Worm (Caenorhabditis elegans) whole organism, young adult: Measurements from ENCODE around the gene egl-26.

Experiments
- F37B4.10 ChIP-seq: fragments of 200-800 bp; sonication (Bioruptor generic); IDR thresholded peaks from 2 replicates; pipeline ENCODE4 v1.3.6; 2022; ENCODE audit warnings: missing genetic modification characterization, missing compliant biosample characterization
- Y79H2A.3 ChIP-seq: fragments of 200-800 bp; sonication (Bioruptor generic); conservative IDR thresholded peaks from 2 replicates; pipeline ENCODE4 v1.3.6; 2022; ENCODE audit warnings: missing genetic modification reagents, missing genetic modification characterization, missing compliant biosample characterization
- ceh-79 ChIP-seq: sonication (generic microtip); optimal IDR thresholded peaks from 2 replicates; lab custom pipeline; 2017; ENCODE audit warnings: mild to moderate bottlenecking, missing genetic modification characterization, missing compliant biosample characterization
- dpl-1 ChIP-seq: fragments of 150-350 bp; optimal IDR thresholded peaks from 2 replicates; lab custom pipeline; 2014; ENCODE audit warnings: missing biosample characterization, missing genetic modification reagents, missing genetic modification characterization
- nfya-2 ChIP-seq: fragments of 200-800 bp; sonication (Bioruptor generic); IDR thresholded peaks from 2 replicates; pipeline ENCODE4 v1.3.6; 2022; ENCODE audit warnings: missing genetic modification reagents, missing genetic modification characterization, missing compliant biosample characterization
- tbp1 ChIP-seq: fragments of 200-800 bp; sonication (Bioruptor generic); optimal IDR thresholded peaks from 2 replicates; lab custom pipeline; 2018; ENCODE audit warnings: mild to moderate bottlenecking, missing genetic modification characterization, missing compliant biosample characterization
- unc-62 ChIP-seq: fragments of 150-350 bp; optimal IDR thresholded peaks from 2 replicates; lab custom pipeline; 2014; ENCODE audit warnings: missing biosample characterization, missing genetic modification reagents, missing genetic modification characterization
- ztf-3 ChIP-seq: fragments of 200-800 bp; sonication (Bioruptor generic); optimal IDR thresholded peaks from 2 replicates; lab custom pipeline; 2018; ENCODE audit warnings: mild to moderate bottlenecking, missing genetic modification characterization, missing compliant biosample characterization

- TF ChIP-seq ceh-79: no peak
- no peak for TF ChIP-seq dpl-1
- TF ChIP-seq Y79H2A.3 (GFP tag; lab: Robert Waterston, UW): no peak
- no peak for TF ChIP-seq tbp1
- no peak for TF ChIP-seq F37B4.10 (GFP tag; lab: Robert Waterston, UW)
- TF ChIP-seq nfya-2 (GFP tag; lab: Robert Waterston, UW): no peak
- no peak for TF ChIP-seq ztf-3
- no peak for TF ChIP-seq unc-62 (GFP tag; lab: Kevin White, UChicago)
Observed at ce11 chrII:95177-95576, 25.7 kb downstream of the egl-26 start, which contains the start of gene C50D2.7.
